Worm (Caenorhabditis elegans) whole organism, L3 larva: ENCODE data around the gene C28H8.8.

Experiments used
- ZK546.5 ChIP-seq: sonication (generic microtip); optimal IDR thresholded peaks from 2 replicates; lab custom pipeline; 2017; ENCODE audit warnings: missing biosample characterization, missing genetic modification characterization
- aly-2 ChIP-seq: fragments of 150-350 bp; optimal IDR thresholded peaks from 2 replicates; lab custom pipeline; 2014; ENCODE audit warnings: missing biosample characterization, missing genetic modification characterization
- ama-1 ChIP-seq: fragments of 150-350 bp; optimal IDR thresholded peaks from 2 replicates; lab custom pipeline; 2018
- egl-27 ChIP-seq: sonication (generic microtip); optimal IDR thresholded peaks from 4 replicates; lab custom pipeline; 2017; ENCODE audit warnings: missing biosample characterization, missing genetic modification reagents, missing genetic modification characterization
- nhr-237 ChIP-seq: fragments of 150-350 bp; optimal IDR thresholded peaks from 2 replicates; lab custom pipeline; 2014; ENCODE audit warnings: missing biosample characterization, missing genetic modification characterization
- pha-4 ChIP-seq: fragments of 150-350 bp; optimal IDR thresholded peaks from 2 replicates; lab custom pipeline; 2014; ENCODE audit warnings: missing biosample characterization, missing genetic modification reagents, missing genetic modification characterization
- sea-2 ChIP-seq: fragments of 150-350 bp; sonication (generic microtip); optimal IDR thresholded peaks from 4 replicates; lab custom pipeline; 2014; ENCODE audit warnings: missing biosample characterization, missing genetic modification reagents, missing genetic modification characterization
- tbx-2 ChIP-seq: sonication (generic microtip); optimal IDR thresholded peaks from 2 replicates; lab custom pipeline; 2016; ENCODE audit warnings: mild to moderate bottlenecking, missing genetic modification characterization, missing compliant biosample characterization
- unc-39 ChIP-seq: sonication (generic microtip); optimal IDR thresholded peaks from 4 replicates; lab custom pipeline; 2017; ENCODE audit warnings: missing biosample characterization, missing genetic modification characterization
- unc-62 ChIP-seq: fragments of 150-350 bp; sonication (generic microtip); optimal IDR thresholded peaks from 4 replicates; lab custom pipeline; 2014; ENCODE audit warnings: missing biosample characterization, missing genetic modification reagents, missing genetic modification characterization
- zag-1 ChIP-seq: fragments of 150-350 bp; optimal IDR thresholded peaks from 2 replicates; lab custom pipeline; 2014; ENCODE audit warnings: missing biosample characterization, missing genetic modification characterization

ce11 chrIII:5915926-5916325 is 27.4 kb upstream of the C28H8.8 start:
- no peak for TF ChIP-seq aly-2
- peak; percentile 38 for TF ChIP-seq pha-4
- no peak for TF ChIP-seq nhr-237
- TF ChIP-seq ama-1 (lab: Kevin White, UChicago), result no peak
- no peak for TF ChIP-seq unc-62 (GFP tag; lab: Kevin White, UChicago)
- no peak for TF ChIP-seq tbx-2 (tag; lab: Kevin White, UChicago)
- no peak for TF ChIP-seq zag-1 (tag; lab: Kevin White, UChicago)
- no peak for TF ChIP-seq ZK546.5
- TF ChIP-seq sea-2 (GFP tag; lab: Kevin White, UChicago), result no peak
- TF ChIP-seq egl-27 (tag; lab: Kevin White, UChicago), result no peak
- no peak for TF ChIP-seq unc-39 (tag; lab: Kevin White, UChicago)
